Worm (Caenorhabditis elegans): Measurements from ENCODE around the gene ZK353.10.
"Not testable (repeated sequence)": the region's sequence is repeated elsewhere in the genome, so short reads cannot be mapped to it uniquely, and the experiment has no call there.

Gene ZK353.10

DNA sequence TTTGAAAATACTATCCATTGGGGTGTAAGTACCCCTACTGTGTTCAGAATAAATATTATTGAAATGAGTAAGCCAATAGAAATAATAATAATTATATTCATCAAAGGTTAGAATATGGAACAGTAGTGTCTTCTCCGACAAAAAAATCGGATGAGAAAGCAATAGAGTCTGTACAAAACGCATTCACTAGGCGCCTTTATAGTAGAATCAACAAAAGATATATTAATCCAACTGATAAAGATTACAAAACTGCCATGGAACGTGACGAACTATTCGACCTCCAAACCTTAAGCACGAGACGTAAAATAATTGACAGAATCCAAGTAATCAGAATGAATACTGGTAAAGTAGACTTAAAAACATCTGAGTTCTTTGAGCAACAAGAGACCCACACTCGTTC, 46.4 kb downstream of the ZK353.10 start, which contains the start of gene clc-29:
Gene clc-29, minus strand, starts transcription at position 101 of the 400 bp plus-strand sequence.
- not testable (repeated sequence) for TF ChIP-seq T22C8.4 (GFP tag; IDR thresholded peaks at IDR 0.05); med-1 (GFP tag; optimal IDR thresholded peaks at IDR 0.05; ENCODE audit: insufficient read depth); flt-1 (GFP tag; IDR thresholded peaks at IDR 0.05)

DNA sequence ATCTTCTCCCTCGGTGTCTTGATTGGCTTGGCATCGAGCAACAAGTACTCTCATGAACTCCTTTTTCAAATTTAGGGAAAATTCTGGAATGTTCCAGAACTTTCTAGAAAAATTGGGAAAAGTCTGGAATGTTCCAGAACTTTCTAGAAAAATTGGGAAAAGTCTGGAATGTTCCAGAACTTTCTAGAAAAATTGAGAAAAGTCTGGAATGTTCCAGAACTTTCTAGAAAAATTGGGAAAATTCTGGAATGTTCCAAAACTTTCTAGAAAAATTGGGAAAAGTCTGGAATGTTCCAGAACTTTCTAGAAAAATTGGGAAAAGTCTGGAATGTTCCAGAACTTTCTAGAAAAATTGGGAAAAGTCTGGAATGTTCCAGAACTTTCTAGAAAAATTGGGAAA, 49.9 kb downstream of the ZK353.10 start, which contains the start of gene ZC262.7:
Gene ZC262.7, minus strand, starts transcription at position 54 of the 400 bp plus-strand sequence.
- not testable (repeated sequence) for TF ChIP-seq klf-2 (GFP tag; conservative IDR thresholded peaks at IDR 0.05); ztf-29 (GFP tag; IDR thresholded peaks at IDR 0.05); tab-1 (GFP tag; IDR thresholded peaks at IDR 0.05)

Measured in whole organism, midembryonic.